Fruit fly (Drosophila melanogaster) whole organism: Measurements from ENCODE around the gene CG3008.

Experiments
- CG8478 ChIP-seq: fragments of >200 bp; optimal IDR thresholded peaks from 2 replicates; lab custom pipeline; 2018; ENCODE audit warnings: inconsistent platforms
- Dll ChIP-seq: fragments of >200 bp; optimal IDR thresholded peaks from 2 replicates; lab custom pipeline; 2017
- EcR ChIP-seq, 2 experiments: fragments of >200 bp; optimal IDR thresholded peaks; 2 replicates each; lab custom pipeline; 2017; ENCODE audit warnings: missing biosample characterization in 2 of 2, missing genetic modification characterization in 2 of 2, missing genetic modification reagents in 2 of 2
- pan ChIP-seq: fragments of >200 bp; optimal IDR thresholded peaks from 2 replicates; lab custom pipeline; 2017
- psq ChIP-seq: fragments of >200 bp; optimal IDR thresholded peaks from 2 replicates; lab custom pipeline; 2017
- usp ChIP-seq: fragments of >200 bp; optimal IDR thresholded peaks from 2 replicates; lab custom pipeline; 2017; ENCODE audit warnings: missing biosample characterization, missing genetic modification characterization, mixed read lengths

dm6 chr2L:4886645-4887044, 3.5 kb downstream of the CG3008 start:
- TF ChIP-seq Dll (lab: Kevin White, UChicago) = no peak
- TF ChIP-seq psq (lab: Kevin White, UChicago) = no peak
- TF ChIP-seq pan (lab: Kevin White, UChicago) = no peak
- no peak for TF ChIP-seq usp (GFP tag; lab: Kevin White, UChicago)
- TF ChIP-seq CG8478 (lab: Kevin White, UChicago) = no peak
- no peak for TF ChIP-seq EcR (GFP tag; optimal IDR thresholded peaks at IDR 0.05; lab: Kevin White, UChicago)
